Worm (Caenorhabditis elegans) whole organism, L4 larva: ENCODE measurements around the gene C44C10.12.
A peak's percentile ranks its signal among the peaks of the same experiment; 100 is the strongest.

Experiments
- F26F4.8 ChIP-seq: fragments of 200-800 bp; sonication (Bioruptor generic); conservative IDR thresholded peaks from 2 replicates; pipeline ENCODE4 v1.3.6; 2022; ENCODE audit warnings: missing genetic modification characterization, missing compliant biosample characterization
- F44E2.7 ChIP-seq: fragments of 200-800 bp; sonication (Bioruptor generic); IDR thresholded peaks from 2 replicates; pipeline ENCODE4 v2.1.2; 2022; ENCODE audit warnings: missing genetic modification characterization, missing compliant biosample characterization
- R02D3.7 ChIP-seq: fragments of 150-350 bp; sonication (generic microtip); optimal IDR thresholded peaks from 3 replicates; lab custom pipeline; 2014; ENCODE audit warnings: missing biosample characterization, missing genetic modification characterization
- T20F7.1 ChIP-seq: fragments of 200-800 bp; sonication (Bioruptor generic); optimal IDR thresholded peaks from 2 replicates; lab custom pipeline; 2018; ENCODE audit warnings: mild to moderate bottlenecking, missing genetic modification characterization, missing compliant biosample characterization
- Y105C5A.15 ChIP-seq: fragments of 200-800 bp; sonication (Bioruptor generic); IDR thresholded peaks from 2 replicates; pipeline ENCODE4 v1.3.6; 2022; ENCODE audit warnings: missing genetic modification characterization, missing compliant biosample characterization
- Y48G9A.11 ChIP-seq: fragments of 200-800 bp; sonication (Bioruptor generic); IDR thresholded peaks from 2 replicates; pipeline ENCODE4 v1.3.6; 2022; ENCODE audit warnings: missing genetic modification reagents, missing genetic modification characterization, missing compliant biosample characterization
- ZK546.5 ChIP-seq, 2 experiments: sonication (generic microtip); optimal IDR thresholded peaks; 2 replicates each; lab custom pipeline; 2017; ENCODE audit warnings: missing biosample characterization in 2 of 2, missing genetic modification characterization in 2 of 2
- aha-1 ChIP-seq: fragments of 150-350 bp; peaks from one replicate; lab custom pipeline; 2014; ENCODE audit warnings: missing biosample characterization, missing genetic modification characterization
- aly-2 ChIP-seq: sonication (generic microtip); optimal IDR thresholded peaks from 2 replicates; lab custom pipeline; 2018; ENCODE audit warnings: missing biosample characterization, missing genetic modification characterization
- ceh-28 ChIP-seq: fragments of 150-350 bp; optimal IDR thresholded peaks from 2 replicates; lab custom pipeline; 2014; ENCODE audit warnings: missing biosample characterization, missing genetic modification reagents, missing genetic modification characterization
- ceh-44 ChIP-seq: fragments of 200-800 bp; sonication (Bioruptor generic); IDR thresholded peaks from 2 replicates; pipeline ENCODE4 v1.3.6; 2022; ENCODE audit warnings: missing genetic modification reagents, missing genetic modification characterization, missing compliant biosample characterization
- ceh-62 ChIP-seq: sonication (generic microtip); optimal IDR thresholded peaks from 2 replicates; lab custom pipeline; 2017; ENCODE audit warnings: missing biosample characterization, missing genetic modification characterization
- ceh-82 ChIP-seq: sonication (generic microtip); optimal IDR thresholded peaks from 2 replicates; lab custom pipeline; 2017; ENCODE audit warnings: missing biosample characterization, missing genetic modification characterization
- ces-1 ChIP-seq: fragments of 150-350 bp; sonication (generic microtip); optimal IDR thresholded peaks from 4 replicates; lab custom pipeline; 2014; ENCODE audit warnings: missing biosample characterization, missing genetic modification reagents, missing genetic modification characterization
- daf-12 ChIP-seq: fragments of 150-350 bp; optimal IDR thresholded peaks from 2 replicates; lab custom pipeline; 2014; ENCODE audit warnings: missing biosample characterization, missing genetic modification reagents, missing genetic modification characterization
- daf-16 ChIP-seq, 3 experiments: sonication (generic microtip); optimal IDR thresholded peaks; 2 replicates each; lab custom pipeline; 2016 to 2017; ENCODE audit warnings: missing genetic modification characterization in 3 of 3, missing genetic modification reagents in 3 of 3, mild to moderate bottlenecking in 2 of 3, missing compliant biosample characterization in 2 of 3, missing biosample characterization in 1 of 3, moderate library complexity in 1 of 3
- daf-19 ChIP-seq: fragments of 200-800 bp; sonication (Bioruptor generic); conservative IDR thresholded peaks from 2 replicates; pipeline ENCODE4 v1.3.6; 2022; ENCODE audit warnings: missing genetic modification characterization, missing compliant biosample characterization
- daf-8 ChIP-seq: fragments of 200-800 bp; sonication (Bioruptor generic); IDR thresholded peaks from 2 replicates; pipeline ENCODE4 v1.3.6; 2022; ENCODE audit warnings: missing genetic modification characterization, missing compliant biosample characterization
- dmd-6 ChIP-seq: fragments of 200-800 bp; sonication (Bioruptor generic); IDR thresholded peaks from 2 replicates; pipeline ENCODE4 v1.3.6; 2022; ENCODE audit warnings: missing genetic modification reagents, missing genetic modification characterization, missing compliant biosample characterization
- dmd-8 ChIP-seq: fragments of 200-800 bp; sonication (Bioruptor generic); IDR thresholded peaks from 2 replicates; pipeline ENCODE4 v1.3.6; 2022; ENCODE audit warnings: missing genetic modification characterization, missing compliant biosample characterization
- dpl-1 ChIP-seq: fragments of 150-350 bp; optimal IDR thresholded peaks from 2 replicates; lab custom pipeline; 2014; ENCODE audit warnings: missing biosample characterization, missing genetic modification reagents, missing genetic modification characterization
- duxl-1 ChIP-seq: sonication (generic microtip); optimal IDR thresholded peaks from 2 replicates; lab custom pipeline; 2016; ENCODE audit warnings: mild to moderate bottlenecking, missing genetic modification characterization, moderate library complexity, missing compliant biosample characterization; ENCODE audit not compliant: poor library complexity
- dve-1 ChIP-seq: sonication (generic microtip); optimal IDR thresholded peaks from 2 replicates; lab custom pipeline; 2017; ENCODE audit warnings: antibody characterized with exemption, mild to moderate bottlenecking, missing genetic modification characterization, missing compliant biosample characterization; ENCODE audit not compliant: insufficient read depth
- gei-8 ChIP-seq: fragments of 200-800 bp; sonication (Bioruptor generic); optimal IDR thresholded peaks from 2 replicates; lab custom pipeline; 2018; ENCODE audit warnings: mild to moderate bottlenecking, missing genetic modification characterization, missing compliant biosample characterization
- hif-1 ChIP-seq, 2 experiments: sonication (generic microtip); optimal IDR thresholded peaks; 2 replicates each; lab custom pipeline; 2016 to 2017; ENCODE audit warnings: missing compliant biosample characterization in 2 of 2, missing genetic modification characterization in 2 of 2, missing genetic modification reagents in 2 of 2, missing genotype in 2 of 2, mild to moderate bottlenecking in 1 of 2
- hlh-11 ChIP-seq: fragments of 200-800 bp; sonication (Bioruptor generic); optimal IDR thresholded peaks from 2 replicates; lab custom pipeline; 2018; ENCODE audit warnings: mild to moderate bottlenecking, missing genetic modification characterization, missing compliant biosample characterization
- hmg-1.1 ChIP-seq: fragments of 200-800 bp; sonication (Bioruptor generic); IDR thresholded peaks from 2 replicates; pipeline ENCODE4 v1.3.6; 2022; ENCODE audit warnings: missing genetic modification reagents, missing genetic modification characterization, missing compliant biosample characterization
- lin-13 ChIP-seq: fragments of 150-350 bp; optimal IDR thresholded peaks from 2 replicates; lab custom pipeline; 2014; ENCODE audit warnings: missing biosample characterization, missing genetic modification reagents, missing genetic modification characterization
- lir-3 ChIP-seq: sonication (generic microtip); optimal IDR thresholded peaks from 2 replicates; lab custom pipeline; 2016; ENCODE audit warnings: mild to moderate bottlenecking, missing genetic modification characterization, missing compliant biosample characterization
- lsy-2 ChIP-seq, 2 experiments: fragments of 150-350 bp in 1 of 2; sonication (generic microtip) in 1 of 2; optimal IDR thresholded peaks; 2 replicates each; lab custom pipeline; 2014 to 2017; ENCODE audit warnings: missing biosample characterization in 2 of 2, missing genetic modification characterization in 2 of 2
- madf-9 ChIP-seq: fragments of 200-800 bp; sonication (Bioruptor generic); conservative IDR thresholded peaks from 2 replicates; pipeline ENCODE4 v1.3.6; 2022; ENCODE audit warnings: missing genetic modification reagents, missing genetic modification characterization, missing compliant biosample characterization
- mdt-29 ChIP-seq: fragments of 200-800 bp; sonication (Bioruptor generic); IDR thresholded peaks from 2 replicates; pipeline ENCODE4 v1.3.6; 2022; ENCODE audit warnings: missing genetic modification reagents, missing genetic modification characterization, missing compliant biosample characterization
- mes-2 ChIP-seq: sonication (generic microtip); optimal IDR thresholded peaks from 2 replicates; lab custom pipeline; 2016; ENCODE audit warnings: missing genotype, mild to moderate bottlenecking, missing genetic modification characterization, missing compliant biosample characterization; ENCODE audit not compliant: poor library complexity, severe bottlenecking
- nhr-102 ChIP-seq: sonication (generic microtip); optimal IDR thresholded peaks from 2 replicates; lab custom pipeline; 2016; ENCODE audit warnings: mild to moderate bottlenecking, missing genetic modification characterization, moderate library complexity, missing compliant biosample characterization
- nhr-11 ChIP-seq: fragments of 150-350 bp; optimal IDR thresholded peaks from 2 replicates; lab custom pipeline; 2014; ENCODE audit warnings: missing biosample characterization, missing genetic modification characterization
- nhr-237 ChIP-seq: sonication (generic microtip); optimal IDR thresholded peaks from 2 replicates; lab custom pipeline; 2017; ENCODE audit warnings: missing biosample characterization, missing genetic modification characterization
- nhr-28 ChIP-seq: fragments of 150-350 bp; optimal IDR thresholded peaks from 2 replicates; lab custom pipeline; 2014; ENCODE audit warnings: missing biosample characterization, missing genetic modification characterization
- nhr-41 ChIP-seq: fragments of 200-800 bp; sonication (Bioruptor generic); IDR thresholded peaks from 2 replicates; pipeline ENCODE4 v1.3.6; 2022; ENCODE audit warnings: missing genetic modification reagents, missing genetic modification characterization, missing compliant biosample characterization
- nhr-48 ChIP-seq: sonication (generic microtip); optimal IDR thresholded peaks from 2 replicates; lab custom pipeline; 2016; ENCODE audit warnings: mild to moderate bottlenecking, missing genetic modification characterization, missing compliant biosample characterization
- nhr-6 ChIP-seq: fragments of 150-350 bp; optimal IDR thresholded peaks from 2 replicates; lab custom pipeline; 2014; ENCODE audit warnings: missing biosample characterization, missing genetic modification characterization
- nhr-76 ChIP-seq: fragments of 150-350 bp; optimal IDR thresholded peaks from 2 replicates; lab custom pipeline; 2014; ENCODE audit warnings: missing biosample characterization, missing genetic modification characterization
- nhr-77 ChIP-seq: fragments of 150-350 bp; optimal IDR thresholded peaks from 2 replicates; lab custom pipeline; 2014; ENCODE audit warnings: missing biosample characterization, missing genetic modification characterization
- php-3 ChIP-seq: fragments of 200-800 bp; sonication (Bioruptor generic); IDR thresholded peaks from 2 replicates; pipeline ENCODE4 v1.3.6; 2022; ENCODE audit warnings: missing genetic modification reagents, missing genetic modification characterization, missing compliant biosample characterization
- set-16 ChIP-seq: fragments of 200-800 bp; sonication (Bioruptor generic); IDR thresholded peaks from 2 replicates; pipeline ENCODE4 v1.3.6; 2022; ENCODE audit warnings: missing genetic modification reagents, missing genetic modification characterization, missing compliant biosample characterization
- snpc-1.2 ChIP-seq: fragments of 200-800 bp; sonication (Bioruptor generic); IDR thresholded peaks from 2 replicates; pipeline ENCODE4 v1.3.6; 2022; ENCODE audit warnings: missing genetic modification reagents, missing genetic modification characterization, missing compliant biosample characterization
- snpc-4 ChIP-seq: fragments of 150-350 bp; optimal IDR thresholded peaks from 2 replicates; lab custom pipeline; 2014; ENCODE audit warnings: missing biosample characterization, missing genetic modification characterization
- unc-39 ChIP-seq: sonication (generic microtip); optimal IDR thresholded peaks from 2 replicates; lab custom pipeline; 2017; ENCODE audit warnings: missing biosample characterization, missing genetic modification characterization
- zfp-2 ChIP-seq: sonication (generic microtip); optimal IDR thresholded peaks from 2 replicates; lab custom pipeline; 2016; ENCODE audit warnings: mild to moderate bottlenecking, missing genetic modification characterization, missing compliant biosample characterization
- zfp-3 ChIP-seq: fragments of 200-800 bp; sonication (Bioruptor generic); conservative IDR thresholded peaks from 2 replicates; pipeline ENCODE4 v1.3.6; 2022; ENCODE audit warnings: missing genetic modification reagents, missing genetic modification characterization, missing compliant biosample characterization
- zip-11 ChIP-seq: fragments of 200-800 bp; sonication (Bioruptor generic); IDR thresholded peaks from 2 replicates; pipeline ENCODE4 v1.3.6; 2022; ENCODE audit warnings: missing genetic modification characterization, missing compliant biosample characterization
- zip-2 ChIP-seq: fragments of 150-350 bp; optimal IDR thresholded peaks from 2 replicates; lab custom pipeline; 2014; ENCODE audit warnings: missing biosample characterization, missing genetic modification characterization
- ztf-7 ChIP-seq: fragments of 150-350 bp; optimal IDR thresholded peaks from 2 replicates; lab custom pipeline; 2014; ENCODE audit warnings: missing biosample characterization, missing genetic modification characterization

Gene C44C10.12

ce11 chrX:11680851-11681250, 15.9 kb upstream of the C44C10.12 start, which contains the start of gene T04F8.7 (continued):
- TF ChIP-seq ces-1 (GFP tag; lab: Kevin White, UChicago) (no peak), nhr-41 (GFP tag; lab: Robert Waterston, UW) (0 out of 2 replicates have a peak, but pooled peaks have one; percentile 13), R02D3.7 (no peak), aha-1 (tag; lab: Kevin White, UChicago) (peak; percentile 95), snpc-1.2 (GFP tag; lab: Robert Waterston, UW) (no peak), lsy-2 (tag; optimal IDR thresholded peaks at IDR 0.05; lab: Kevin White, UChicago) (no peak), dpl-1 (GFP tag; lab: Kevin White, UChicago) (no peak), dve-1 (tag; lab: Kevin White, UChicago) (peak; percentile 75), daf-8 (no peak), nhr-77 (tag; lab: Kevin White, UChicago) (peak; percentile 13), hmg-1.1 (GFP tag; lab: Robert Waterston, UW) (no peak), Y48G9A.11 (GFP tag; lab: Robert Waterston, UW) (no peak), zip-11 (GFP tag; lab: Robert Waterston, UW) (no peak), nhr-48 (tag; lab: Kevin White, UChicago) (peak; percentile 38), hif-1 (tag; optimal IDR thresholded peaks at IDR 0.05; lab: Kevin White, UChicago) (peak in 1 of 2 experiments; percentile 32), daf-19 (GFP tag; lab: Robert Waterston, UW) (no peak), gei-8 (GFP tag; lab: Kevin White, UChicago) (no peak), nhr-237 (tag; lab: Kevin White, UChicago) (no peak), ceh-28 (tag; lab: Kevin White, UChicago) (no peak), ZK546.5 (tag; optimal IDR thresholded peaks at IDR 0.05; lab: Kevin White, UChicago) (no peak), madf-9 (GFP tag; lab: Robert Waterston, UW) (no peak), ceh-82 (tag; lab: Kevin White, UChicago) (no peak), php-3 (GFP tag; lab: Robert Waterston, UW) (no peak), aly-2 (tag; lab: Kevin White, UChicago) (no peak), ceh-62 (tag; lab: Kevin White, UChicago) (no peak), lin-13 (GFP tag; lab: Kevin White, UChicago) (no peak), ztf-7 (tag; lab: Kevin White, UChicago) (no peak), T20F7.1 (GFP tag; lab: Kevin White, UChicago) (no peak), dmd-6 (peak; percentile 88), zfp-2 (tag; lab: Kevin White, UChicago) (no peak), F44E2.7 (GFP tag; lab: Robert Waterston, UW) (no peak), duxl-1 (tag; lab: Kevin White, UChicago) (no peak), zfp-3 (no peak), zip-2 (no peak), nhr-102 (tag; lab: Kevin White, UChicago) (no peak), set-16 (GFP tag; lab: Robert Waterston, UW) (no peak), nhr-28 (tag; lab: Kevin White, UChicago) (peak; percentile 66), daf-12 (no peak), F26F4.8 (GFP tag; lab: Robert Waterston, UW) (no peak), mes-2 (tag; lab: Kevin White, UChicago) (no peak), nhr-6 (tag; lab: Kevin White, UChicago) (no peak), snpc-4 (tag; lab: Kevin White, UChicago) (no peak), nhr-11 (tag; lab: Kevin White, UChicago) (no peak), mdt-29 (GFP tag; lab: Robert Waterston, UW) (no peak), Y105C5A.15 (GFP tag; lab: Robert Waterston, UW) (no peak), lir-3 (tag; lab: Kevin White, UChicago) (no peak), ceh-44 (GFP tag; lab: Robert Waterston, UW) (no peak), nhr-76 (tag; lab: Kevin White, UChicago) (no peak), dmd-8 (GFP tag; lab: Robert Waterston, UW) (no peak), daf-16 (GFP tag; optimal IDR thresholded peaks at IDR 0.05; lab: Kevin White, UChicago) (no peak), daf-16 (tag; optimal IDR thresholded peaks at IDR 0.05; lab: Kevin White, UChicago) (peak; percentile 87), hlh-11 (tag; lab: Kevin White, UChicago) (peak; percentile 85), unc-39 (tag; lab: Kevin White, UChicago) (no peak)
